Worm (Caenorhabditis elegans) whole organism, L1 larva: ENCODE measurements around the gene ZK177.12.
"Not testable (repeated sequence)": the region's sequence is repeated elsewhere in the genome, so short reads cannot be mapped to it uniquely, and the experiment has no call there.

Experiments
- ama-1 ChIP-seq: fragments of 150-350 bp; optimal IDR thresholded peaks from 2 replicates; lab custom pipeline; 2014
- dsc-1 ChIP-seq: sonication (generic microtip); optimal IDR thresholded peaks from 2 replicates; lab custom pipeline; 2016; ENCODE audit warnings: mild to moderate bottlenecking, missing genetic modification characterization, missing compliant biosample characterization
- efl-1 ChIP-seq, 4 experiments: fragments of 150-350 bp; optimal IDR thresholded peaks in 3 of 4; peaks in 1 of 4; 1 replicate in 1 of 4; 2 replicates in 3 of 4; lab custom pipeline; 2014; ENCODE audit warnings: missing biosample characterization in 2 of 4, missing genetic modification characterization in 2 of 4, missing genetic modification reagents in 2 of 4
- elt-2 ChIP-seq: sonication (generic microtip); optimal IDR thresholded peaks from 2 replicates; lab custom pipeline; 2016; ENCODE audit warnings: missing genetic modification characterization, mild to moderate bottlenecking, inconsistent platforms, missing compliant biosample characterization, missing genetic modification reagents
- lin-13 ChIP-seq: fragments of 150-350 bp; optimal IDR thresholded peaks from 2 replicates; lab custom pipeline; 2014; ENCODE audit warnings: missing biosample characterization, missing genetic modification reagents, missing genetic modification characterization
- lin-39 ChIP-seq: fragments of 150-350 bp; optimal IDR thresholded peaks from 2 replicates; lab custom pipeline; 2014; ENCODE audit warnings: missing biosample characterization, missing genetic modification reagents, missing genetic modification characterization
- mdl-1 ChIP-seq, 2 experiments: fragments of 150-350 bp; optimal IDR thresholded peaks; 2 replicates each; lab custom pipeline; 2014 to 2017; ENCODE audit warnings: missing biosample characterization in 2 of 2, missing genetic modification characterization in 2 of 2, inconsistent platforms in 1 of 2
- nhr-77 ChIP-seq: fragments of 150-350 bp; optimal IDR thresholded peaks from 2 replicates; lab custom pipeline; 2014; ENCODE audit warnings: missing biosample characterization, missing genetic modification characterization
- nhr-85 ChIP-seq: sonication (generic microtip); peaks from one replicate; lab custom pipeline; 2016; ENCODE audit warnings: missing genetic modification characterization, inconsistent platforms, missing compliant biosample characterization
- pqm-1 ChIP-seq: sonication (generic microtip); optimal IDR thresholded peaks from 3 replicates; lab custom pipeline; 2017; ENCODE audit warnings: missing biosample characterization, missing genetic modification characterization
- rnt-1 ChIP-seq: sonication (generic microtip); optimal IDR thresholded peaks from 2 replicates; lab custom pipeline; 2016; ENCODE audit warnings: mild to moderate bottlenecking, missing genetic modification characterization, moderate library complexity, missing compliant biosample characterization
- snu-23 ChIP-seq: sonication (generic microtip); optimal IDR thresholded peaks from 2 replicates; lab custom pipeline; 2016; ENCODE audit warnings: missing genetic modification characterization, missing compliant biosample characterization
- unc-86 ChIP-seq: sonication (generic microtip); optimal IDR thresholded peaks from 2 replicates; lab custom pipeline; 2016; ENCODE audit warnings: missing genetic modification characterization, missing compliant biosample characterization

DNA sequence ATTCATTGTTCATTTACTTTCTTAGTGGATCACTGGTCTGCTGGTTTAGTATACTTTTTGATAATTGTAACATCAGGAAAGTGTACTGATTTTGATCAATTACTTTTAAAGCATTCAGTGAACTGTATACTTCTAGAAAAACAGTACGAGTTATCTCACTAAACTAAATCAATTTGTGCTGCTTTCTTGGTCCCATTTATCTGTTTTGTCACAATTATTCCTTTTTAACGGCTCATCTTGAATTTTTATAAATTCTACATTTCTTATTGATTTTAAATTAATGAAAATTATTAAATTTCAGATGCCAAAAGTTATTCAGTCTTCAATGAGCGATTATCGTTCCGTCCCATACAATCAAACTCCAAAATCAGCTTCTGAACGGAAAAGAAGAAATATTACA lies 13.4 kb downstream of the ZK177.12 start, which contains the start of gene hlh-25:
- TF ChIP-seq lin-13; nhr-77; rnt-1; mdl-1 (tag; optimal IDR thresholded peaks at IDR 0.05; lab: Kevin White, UChicago); unc-86 (tag; lab: Kevin White, UChicago); snu-23 (GFP tag; lab: Kevin White, UChicago); nhr-85 (tag; lab: Kevin White, UChicago); elt-2 (tag; lab: Kevin White, UChicago); dsc-1; efl-1 (optimal IDR thresholded peaks at IDR 0.05; lab: Kevin White, UChicago); efl-1 (GFP tag; optimal IDR thresholded peaks at IDR 0.05 in 1 of 2; lab: Kevin White, UChicago); lin-39; pqm-1; ama-1 (lab: Kevin White, UChicago): not testable (repeated sequence)
